Fruit fly (Drosophila melanogaster) S2 (cell line): ENCODE data around the gene CG13138.

Experiments used
- CG8478 ChIP-seq: fragments of >200 bp; optimal IDR thresholded peaks from 2 replicates; lab custom pipeline; 2018
- CTCF ChIP-seq, 2 experiments: fragments of >200 bp; optimal IDR thresholded peaks; 2 replicates each; lab custom pipeline; 2018

dm6 chr2L:10311822-10312221, 10.0 kb upstream of the CG13138 start:
- TF ChIP-seq CG8478 (lab: Kevin White, UChicago): no peak
- TF ChIP-seq CTCF (optimal IDR thresholded peaks at IDR 0.05; lab: Kevin White, UChicago): peak in 1 of 2 experiments; percentile 6
